Fruit fly (Drosophila melanogaster) whole organism, embryonic: ENCODE measurements around the gene CG31827.

Experiments used
- Atf6 ChIP-seq: fragments of 200-800 bp; sonication (Bioruptor generic); IDR thresholded peaks from 2 replicates; pipeline ENCODE4 v1.3.6; 2022; ENCODE audit warnings: missing biosample characterization, missing genetic modification characterization
- B-H1 ChIP-seq: fragments of 200-800 bp; sonication (Bioruptor generic); IDR thresholded peaks from 3 replicates; pipeline ENCODE4 v1.3.6; 2022; ENCODE audit warnings: missing biosample characterization, missing genetic modification characterization
- Blimp-1 ChIP-seq: fragments of 200-800 bp; sonication (Bioruptor generic); optimal IDR thresholded peaks from 3 replicates; lab custom pipeline; 2018; ENCODE audit warnings: missing biosample characterization, missing genetic modification characterization, mild to moderate bottlenecking, moderate library complexity, missing genetic modification reagents
- BtbVII ChIP-seq: fragments of 200-800 bp; sonication (Bioruptor generic); optimal IDR thresholded peaks from 3 replicates; lab custom pipeline; 2017; ENCODE audit warnings: missing biosample characterization, mild to moderate bottlenecking, missing genetic modification characterization
- CG10274 ChIP-seq: fragments of 200-800 bp; sonication (Bioruptor generic); optimal IDR thresholded peaks from 3 replicates; lab custom pipeline; 2017; ENCODE audit warnings: missing biosample characterization, mild to moderate bottlenecking, missing genetic modification characterization
- CG11723 ChIP-seq: fragments of 200-800 bp; sonication (Bioruptor generic); optimal IDR thresholded peaks from 2 replicates; lab custom pipeline; 2017; ENCODE audit warnings: missing biosample characterization, mild to moderate bottlenecking, missing genetic modification characterization
- CG12236 ChIP-seq: fragments of 200-800 bp; sonication (Bioruptor generic); optimal IDR thresholded peaks from 2 replicates; lab custom pipeline; 2016; ENCODE audit warnings: missing biosample characterization, missing genetic modification characterization
- CG12299 ChIP-seq: fragments of 200-800 bp; sonication (Bioruptor generic); optimal IDR thresholded peaks from 2 replicates; lab custom pipeline; 2018; ENCODE audit warnings: missing biosample characterization, mild to moderate bottlenecking, missing genetic modification characterization
- CG12391 ChIP-seq: fragments of 200-800 bp; sonication (Bioruptor generic); optimal IDR thresholded peaks from 3 replicates; lab custom pipeline; 2018; ENCODE audit warnings: missing biosample characterization, mild to moderate bottlenecking, missing genetic modification characterization, moderate library complexity
- CG13894 ChIP-seq: fragments of 200-800 bp; sonication (Bioruptor generic); optimal IDR thresholded peaks from 3 replicates; lab custom pipeline; 2018; ENCODE audit warnings: missing biosample characterization, mild to moderate bottlenecking, missing genetic modification characterization, moderate library complexity
- CG15011 ChIP-seq: fragments of 200-800 bp; sonication (Bioruptor generic); optimal IDR thresholded peaks from 3 replicates; lab custom pipeline; 2018; ENCODE audit warnings: missing biosample characterization, mild to moderate bottlenecking, missing genetic modification characterization
- CG1602 ChIP-seq: fragments of 200-800 bp; sonication (Bioruptor generic); optimal IDR thresholded peaks from 3 replicates; lab custom pipeline; 2016; ENCODE audit warnings: missing biosample characterization, missing genetic modification characterization
- CG17186 ChIP-seq: fragments of 200-800 bp; sonication (Bioruptor generic); optimal IDR thresholded peaks from 3 replicates; lab custom pipeline; 2017; ENCODE audit warnings: missing biosample characterization, missing genetic modification reagents, missing genetic modification characterization
- CG17612 ChIP-seq: fragments of 200-800 bp; sonication (Bioruptor generic); IDR thresholded peaks from 2 replicates; pipeline ENCODE4 v1.3.6; 2022; ENCODE audit warnings: missing biosample characterization, missing genetic modification characterization
- CG2889 ChIP-seq: fragments of 200-800 bp; sonication (Bioruptor generic); IDR thresholded peaks from 3 replicates; pipeline ENCODE4 v1.3.6; 2022; ENCODE audit warnings: missing biosample characterization, missing genetic modification characterization
- CG31388 ChIP-seq: fragments of 200-800 bp; sonication (Bioruptor generic); optimal IDR thresholded peaks from 2 replicates; lab custom pipeline; 2016; ENCODE audit warnings: missing biosample characterization, missing genetic modification characterization
- CG3281 ChIP-seq: fragments of 200-800 bp; sonication (Bioruptor generic); optimal IDR thresholded peaks from 3 replicates; lab custom pipeline; 2017; ENCODE audit warnings: missing biosample characterization, mild to moderate bottlenecking, missing genetic modification characterization
- CG4328 ChIP-seq: fragments of 200-800 bp; sonication (Bioruptor generic); optimal IDR thresholded peaks from 3 replicates; lab custom pipeline; 2017; ENCODE audit warnings: missing biosample characterization, missing genetic modification reagents, missing genetic modification characterization
- CG4404 ChIP-seq: fragments of 200-800 bp; sonication (Bioruptor generic); IDR thresholded peaks from 2 replicates; pipeline ENCODE4 v1.3.6; 2022; ENCODE audit warnings: missing biosample characterization, missing genetic modification characterization
- CG4424 ChIP-seq: fragments of 200-800 bp; sonication (Bioruptor generic); optimal IDR thresholded peaks from 3 replicates; lab custom pipeline; 2016; ENCODE audit warnings: missing biosample characterization, missing genetic modification characterization
- CG4820 ChIP-seq: fragments of 200-800 bp; sonication (Bioruptor generic); optimal IDR thresholded peaks from 3 replicates; lab custom pipeline; 2016; ENCODE audit warnings: missing biosample characterization, missing genetic modification characterization
- CG5953 ChIP-seq: fragments of 200-800 bp; sonication (Bioruptor generic); IDR thresholded peaks from 2 replicates; pipeline ENCODE4 v1.3.6; 2022; ENCODE audit warnings: missing biosample characterization, missing genetic modification characterization
- CG6175 ChIP-seq: fragments of 200-800 bp; sonication (Bioruptor generic); IDR thresholded peaks from 3 replicates; pipeline ENCODE4 v1.3.6; 2022; ENCODE audit warnings: missing biosample characterization, missing genetic modification characterization
- CG6689 ChIP-seq: fragments of 200-800 bp; sonication (Bioruptor generic); IDR thresholded peaks from 2 replicates; pipeline ENCODE4 v1.3.6; 2022; ENCODE audit warnings: missing biosample characterization, missing genetic modification characterization
- CG9797 ChIP-seq: fragments of 200-800 bp; sonication (Bioruptor generic); optimal IDR thresholded peaks from 3 replicates; lab custom pipeline; 2018; ENCODE audit warnings: missing biosample characterization, mild to moderate bottlenecking, missing genetic modification characterization
- D19B ChIP-seq: fragments of 200-800 bp; sonication (Bioruptor generic); optimal IDR thresholded peaks from 2 replicates; lab custom pipeline; 2017; ENCODE audit warnings: missing biosample characterization, mild to moderate bottlenecking, missing genetic modification characterization
- Deaf1 ChIP-seq: fragments of 200-800 bp; optimal IDR thresholded peaks from 3 replicates; lab custom pipeline; 2019; ENCODE audit warnings: missing biosample characterization, mild to moderate bottlenecking, missing genetic modification characterization, moderate library complexity
- Dek ChIP-seq: fragments of 200-800 bp; sonication (Bioruptor generic); optimal IDR thresholded peaks from 3 replicates; lab custom pipeline; 2019; ENCODE audit warnings: missing biosample characterization, mild to moderate bottlenecking, missing genetic modification characterization, moderate library complexity
- Dip3 ChIP-seq: fragments of 200-800 bp; sonication (Bioruptor generic); optimal IDR thresholded peaks from 3 replicates; lab custom pipeline; 2016; ENCODE audit warnings: missing biosample characterization, missing genetic modification characterization
- Fer2 ChIP-seq: fragments of 200-800 bp; sonication (Bioruptor generic); optimal IDR thresholded peaks from 2 replicates; lab custom pipeline; 2018; ENCODE audit warnings: missing biosample characterization, mild to moderate bottlenecking, missing genetic modification characterization, moderate library complexity
- NC2α ChIP-seq: fragments of 200-800 bp; sonication (Bioruptor generic); optimal IDR thresholded peaks from 2 replicates; lab custom pipeline; 2016; ENCODE audit warnings: missing biosample characterization, missing genetic modification characterization
- Nf-YB ChIP-seq: fragments of 200-800 bp; sonication (Bioruptor generic); optimal IDR thresholded peaks from 3 replicates; lab custom pipeline; 2019; ENCODE audit warnings: missing biosample characterization, mild to moderate bottlenecking, missing genetic modification characterization, moderate library complexity
- ab ChIP-seq: fragments of 200-800 bp; sonication (Bioruptor generic); optimal IDR thresholded peaks from 2 replicates; lab custom pipeline; 2016; ENCODE audit warnings: missing biosample characterization, missing genetic modification characterization
- abd-A ChIP-seq: fragments of 200-800 bp; sonication (Bioruptor generic); optimal IDR thresholded peaks from 3 replicates; lab custom pipeline; 2019; ENCODE audit warnings: missing biosample characterization, mild to moderate bottlenecking, missing genetic modification characterization, moderate library complexity
- amos ChIP-seq: fragments of 200-800 bp; sonication (Bioruptor generic); IDR thresholded peaks from 2 replicates; pipeline ENCODE4 v1.3.6; 2022; ENCODE audit warnings: missing biosample characterization, missing genetic modification characterization; ENCODE audit not compliant: partially characterized antibody
- ase ChIP-seq: fragments of 200-800 bp; sonication (Bioruptor generic); IDR thresholded peaks from 3 replicates; pipeline ENCODE4 v1.3.6; 2022; ENCODE audit warnings: missing biosample characterization, missing genetic modification characterization
- caup ChIP-seq: fragments of 200-800 bp; sonication (Bioruptor generic); optimal IDR thresholded peaks from 3 replicates; lab custom pipeline; 2017; ENCODE audit warnings: missing biosample characterization, mild to moderate bottlenecking, missing genetic modification characterization, moderate library complexity; ENCODE audit not compliant: severe bottlenecking
- dmrt11E ChIP-seq: fragments of 200-800 bp; sonication (Bioruptor generic); optimal IDR thresholded peaks from 3 replicates; lab custom pipeline; 2018; ENCODE audit warnings: missing biosample characterization, mild to moderate bottlenecking, missing genetic modification characterization, moderate library complexity
- dpn ChIP-seq, 2 experiments: fragments of 200-800 bp; sonication (Bioruptor generic); optimal IDR thresholded peaks; 3 replicates each; lab custom pipeline; 2016; ENCODE audit warnings: missing biosample characterization in 2 of 2, missing genetic modification characterization in 2 of 2
- en ChIP-seq: fragments of 200-800 bp; sonication (Bioruptor generic); optimal IDR thresholded peaks from 2 replicates; lab custom pipeline; 2016; ENCODE audit warnings: missing biosample characterization, missing genetic modification characterization
- fd96Cb ChIP-seq: fragments of 200-800 bp; sonication (Bioruptor generic); optimal IDR thresholded peaks from 2 replicates; lab custom pipeline; 2018; ENCODE audit warnings: missing biosample characterization, mild to moderate bottlenecking, missing genetic modification characterization, moderate library complexity
- hb ChIP-seq: fragments of 200-800 bp; sonication (Bioruptor generic); IDR thresholded peaks from 3 replicates; pipeline ENCODE4 v1.3.6; 2022; ENCODE audit warnings: missing biosample characterization, missing genetic modification characterization; ENCODE audit not compliant: partially characterized antibody
- nmo ChIP-seq: fragments of 200-800 bp; sonication (Bioruptor generic); optimal IDR thresholded peaks from 2 replicates; lab custom pipeline; 2018; ENCODE audit warnings: missing biosample characterization, mild to moderate bottlenecking, missing genetic modification characterization, moderate library complexity
- nom ChIP-seq: fragments of 200-800 bp; sonication (Bioruptor generic); optimal IDR thresholded peaks from 2 replicates; lab custom pipeline; 2017; ENCODE audit warnings: missing biosample characterization, missing genetic modification characterization, mild to moderate bottlenecking, moderate library complexity, missing genetic modification reagents
- p53 ChIP-seq: fragments of 200-800 bp; sonication (Bioruptor generic); optimal IDR thresholded peaks from 2 replicates; lab custom pipeline; 2016; ENCODE audit warnings: missing biosample characterization, missing genetic modification characterization
- peb ChIP-seq: fragments of 200-800 bp; sonication (Bioruptor generic); IDR thresholded peaks from 2 replicates; pipeline ENCODE4 v1.3.6; 2022; ENCODE audit warnings: missing biosample characterization, missing genetic modification characterization
- ranshi ChIP-seq: fragments of 200-800 bp; sonication (Bioruptor generic); IDR thresholded peaks from 2 replicates; pipeline ENCODE4 v1.3.6; 2022; ENCODE audit warnings: missing biosample characterization, missing genetic modification characterization
- slbo ChIP-seq: fragments of 200-800 bp; sonication (Bioruptor generic); IDR thresholded peaks from 2 replicates; pipeline ENCODE4 v1.3.6; 2022; ENCODE audit warnings: missing biosample characterization, missing genetic modification characterization

Gene CG31827

DNA sequence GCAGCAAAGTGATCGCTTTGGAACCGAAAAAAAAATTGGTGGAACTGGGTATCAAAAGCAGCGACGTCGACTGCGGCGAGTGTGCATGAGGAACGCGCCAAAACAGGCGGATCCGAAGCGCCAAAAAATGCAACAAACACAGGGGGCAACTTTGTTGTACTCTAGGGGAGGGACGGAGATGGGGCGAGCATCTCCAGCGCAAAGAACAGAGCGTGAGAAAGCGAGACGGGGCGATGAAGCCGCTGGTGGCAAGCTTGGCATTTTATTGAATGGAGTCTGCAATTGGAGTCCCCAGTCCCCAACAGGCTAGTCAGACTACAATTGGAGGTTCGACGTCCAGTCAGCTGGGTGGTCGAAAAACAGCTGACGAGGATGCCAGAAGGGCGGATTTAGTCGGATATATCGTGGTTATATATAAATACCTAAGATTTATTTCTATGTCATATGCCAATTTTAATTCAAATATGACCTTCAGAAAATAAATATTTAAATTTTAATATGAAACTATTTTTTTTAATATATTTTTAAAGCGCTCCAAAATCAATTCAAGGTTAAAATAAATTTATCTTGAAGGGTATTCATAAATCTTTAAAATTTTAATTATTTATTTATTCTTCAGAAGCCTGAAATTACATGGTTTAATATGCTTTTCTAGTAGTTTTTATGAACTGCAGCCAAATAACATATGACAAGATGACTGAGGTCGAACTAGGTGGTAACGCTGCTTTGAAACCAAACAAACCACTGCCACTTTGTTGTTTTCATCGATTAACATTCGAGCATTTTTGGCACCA lies 41.8 kb downstream of the CG31827 start (continued):
- TF ChIP-seq ranshi (peak; percentile 81; the same call in 1 of the 2 replicates), CG10274 (GFP tag; lab: Kevin White, UChicago) (peak; percentile 72), BtbVII (peak; percentile 88), CG12299 (peak; percentile 88), CG3281 (peak; percentile 93), Fer2 (tag; lab: Kevin White, UChicago) (peak; percentile 81), D19B (GFP tag; lab: Kevin White, UChicago) (peak; percentile 84), fd96Cb (tag; lab: Kevin White, UChicago) (peak; percentile 92), CG13894 (tag; lab: Kevin White, UChicago) (peak; percentile 76), slbo (GFP tag; lab: Robert Waterston, UW) (peak; percentile 84), p53 (GFP tag; lab: Kevin White, UChicago) (no peak), dmrt11E (tag; lab: Kevin White, UChicago) (peak; percentile 97), CG12236 (GFP tag; lab: Kevin White, UChicago) (no peak), CG17612 (no peak), caup (GFP tag; lab: Kevin White, UChicago) (peak; percentile 87), nmo (GFP tag; lab: Kevin White, UChicago) (peak; percentile 98), CG17186 (GFP tag; lab: Kevin White, UChicago) (no peak), CG15011 (GFP tag; lab: Kevin White, UChicago) (peak; percentile 50), CG11723 (peak; percentile 81), Dek (tag; lab: Kevin White, UChicago) (peak; percentile 87), CG6689 (GFP tag; lab: Robert Waterston, UW) (peak; percentile 92), CG4328 (peak; percentile 93), B-H1 (peak; percentile 55), CG5953 (GFP tag; lab: Robert Waterston, UW) (peak; percentile 43; the same call in 1 of the 2 replicates), ab (no peak), Deaf1 (peak; percentile 74), dpn (GFP tag; optimal IDR thresholded peaks at IDR 0.05; lab: Kevin White, UChicago) (peak in 1 of 2 experiments; percentile 85), Dip3 (GFP tag; lab: Kevin White, UChicago) (peak; percentile 35), CG1602 (GFP tag; lab: Kevin White, UChicago) (peak; percentile 86), CG2889 (GFP tag; lab: Robert Waterston, UW) (peak; percentile 64; the same call in 2 of the 3 replicates), Atf6 (GFP tag; lab: Robert Waterston, UW) (peak; percentile 59; the same call in 1 of the 2 replicates), en (GFP tag; lab: Kevin White, UChicago) (no peak), hb (no peak), abd-A (no peak), CG4404 (GFP tag; lab: Robert Waterston, UW) (no peak; the same call in none of the 2 replicates), CG4820 (GFP tag; lab: Kevin White, UChicago) (peak; percentile 89), Blimp-1 (GFP tag; lab: Kevin White, UChicago) (peak; percentile 89), nom (GFP tag; lab: Kevin White, UChicago) (peak; percentile 42), NC2α (GFP tag; lab: Kevin White, UChicago) (no peak), Nf-YB (peak; percentile 83), CG31388 (GFP tag; lab: Kevin White, UChicago) (peak; percentile 72), CG4424 (peak; percentile 93), peb (peak; percentile 21; the same call in 1 of the 2 replicates), CG6175 (GFP tag; lab: Robert Waterston, UW) (no peak; the same call in 2 of the 3 replicates), CG12391 (tag; lab: Kevin White, UChicago) (peak; percentile 95), amos (GFP tag; lab: Robert Waterston, UW) (no peak), CG9797 (GFP tag; lab: Kevin White, UChicago) (peak; percentile 16), ase (GFP tag; lab: Robert Waterston, UW) (peak; percentile 78; the same call in 2 of the 3 replicates)
